Worm (Caenorhabditis elegans): Measurements from ENCODE around the gene nhr-255.

nhr-255 gene

DNA sequence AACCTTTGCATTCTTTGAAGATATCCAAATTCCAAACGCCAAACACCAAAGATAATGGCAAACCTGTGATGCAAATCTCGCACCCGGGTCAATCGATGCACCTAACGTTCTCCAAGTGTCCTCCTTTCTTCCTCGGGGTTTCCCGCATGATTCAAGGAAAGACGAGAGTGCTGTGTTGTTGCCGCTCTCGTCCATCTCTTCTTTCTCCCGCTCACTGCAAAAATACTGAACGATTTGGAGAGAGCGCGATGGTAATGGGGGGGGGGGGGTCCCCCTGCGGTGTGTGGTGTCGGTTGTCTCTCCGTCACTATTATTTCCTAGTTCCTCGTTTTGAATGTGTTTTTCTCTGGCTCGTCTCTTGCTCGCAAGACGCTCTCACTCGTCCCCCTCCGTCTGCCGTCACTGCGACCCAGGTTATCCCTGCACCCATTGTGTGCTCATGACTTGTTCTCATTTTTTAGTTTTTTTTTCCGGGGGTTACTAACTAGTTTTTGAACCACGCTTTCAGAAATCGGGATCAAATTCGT is 35.0 kb upstream of the nhr-255 start (continued):
- TF ChIP-seq nhr-11 (tag; optimal IDR thresholded peaks at IDR 0.05) (peak; percentile 52), irx-1 (tag; optimal IDR thresholded peaks at IDR 0.05) (peak; percentile 46), nhr-28 (tag; optimal IDR thresholded peaks at IDR 0.05) (no peak), nhr-47 (tag; optimal IDR thresholded peaks at IDR 0.05) (peak; percentile 88), unc-30 (tag; optimal IDR thresholded peaks at IDR 0.05) (no peak), fkh-10 (GFP tag; optimal IDR thresholded peaks at IDR 0.05) (peak; percentile 78), lin-15B (tag; optimal IDR thresholded peaks at IDR 0.05) (no peak), snpc-4 (tag; optimal IDR thresholded peaks at IDR 0.05) (peak; percentile 40), hpl-2 (GFP tag; optimal IDR thresholded peaks at IDR 0.05) (no peak), fkh-4 (tag; optimal IDR thresholded peaks at IDR 0.05; ENCODE audit: borderline replicate concordance) (no peak), ces-1 (GFP tag; optimal IDR thresholded peaks at IDR 0.05) (no peak), mef-2 (tag; optimal IDR thresholded peaks at IDR 0.05) (peak; percentile 49), unc-86 (tag; optimal IDR thresholded peaks at IDR 0.05) (peak; percentile 87), mdl-1 (tag; optimal IDR thresholded peaks at IDR 0.05) (peak in 1 of 2 experiments; percentile 90), lin-14 (GFP tag; optimal IDR thresholded peaks at IDR 0.05) (peak; percentile 99), nhr-85 (tag) (peak; percentile 89), sox-4 (tag; optimal IDR thresholded peaks at IDR 0.05) (peak; percentile 87), elt-3 (tag; optimal IDR thresholded peaks at IDR 0.05) (peak in 1 of 6 experiments; percentile 18), lin-13 (GFP tag; optimal IDR thresholded peaks at IDR 0.05) (peak; percentile 47), ztf-11 (tag; optimal IDR thresholded peaks at IDR 0.05) (peak in 1 of 2 experiments; percentile 55), nhr-76 (tag; optimal IDR thresholded peaks at IDR 0.05) (no peak), dpl-1 (GFP tag; optimal IDR thresholded peaks at IDR 0.05) (peak in 2 of 3 experiments; percentile 26 to 39), lin-39 (tag; optimal IDR thresholded peaks at IDR 0.05) (no peak), xbp-1 (tag; optimal IDR thresholded peaks at IDR 0.05) (peak; percentile 67), aha-1 (tag; optimal IDR thresholded peaks at IDR 0.05) (no peak)

DNA sequence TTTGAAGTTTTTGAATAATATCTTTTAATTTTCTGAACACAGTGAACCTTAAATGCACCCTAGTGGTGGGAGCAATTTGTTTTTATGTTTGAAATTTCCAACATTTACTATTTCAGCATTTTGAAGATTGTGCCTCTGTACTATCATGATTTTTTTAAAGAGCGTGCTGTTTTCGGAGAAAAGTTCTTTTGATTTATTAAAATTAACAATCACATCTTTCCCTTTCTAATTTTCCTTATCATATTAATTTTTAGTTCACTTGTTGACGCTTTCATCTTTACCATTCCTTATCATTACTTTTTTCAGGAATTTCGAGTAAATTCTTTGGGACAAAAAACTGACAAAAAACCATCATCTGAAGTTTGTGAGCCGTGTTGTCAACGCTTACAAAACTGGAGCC is 34.5 kb upstream of the nhr-255 start, which contains the start of gene nhr-48:
TSS of gene nhr-48 (plus strand) at position 301 of the 400 bp plus-strand sequence.
- TF ChIP-seq elt-2 (tag; optimal IDR thresholded peaks at IDR 0.05) (no peak), blmp-1 (tag; optimal IDR thresholded peaks at IDR 0.05) (peak; percentile 8)

- TF ChIP-seq dpl-1 (GFP tag; optimal IDR thresholded peaks at IDR 0.05) (no peak), hpl-2 (GFP tag; optimal IDR thresholded peaks at IDR 0.05) (no peak), snu-23 (GFP tag; optimal IDR thresholded peaks at IDR 0.05) (peak; percentile 63), tbx-2 (tag; optimal IDR thresholded peaks at IDR 0.05) (peak; percentile 51), nhr-20 (tag; optimal IDR thresholded peaks at IDR 0.05) (peak; percentile 87), grh-1 (GFP tag; IDR thresholded peaks at IDR 0.05) (0 out of 2 replicates have a peak, but pooled peaks have one; percentile 18), egl-27 (tag; optimal IDR thresholded peaks at IDR 0.05) (peak in 1 of 2 experiments; percentile 68), vab-15 (tag; optimal IDR thresholded peaks at IDR 0.05) (no peak), elt-2 (tag; optimal IDR thresholded peaks at IDR 0.05) (peak; percentile 32), elt-3 (tag; optimal IDR thresholded peaks at IDR 0.05) (peak in 2 of 6 experiments; percentile 81 to 84), C16A3.4 (tag; optimal IDR thresholded peaks at IDR 0.05) (peak; percentile 9), nhr-85 (tag) (peak; percentile 92), efl-1 (optimal IDR thresholded peaks at IDR 0.05) (no peak), efl-1 (GFP tag; optimal IDR thresholded peaks at IDR 0.05 in 1 of 2) (peak in 1 of 2 experiments; percentile 71), lin-35 (GFP tag; optimal IDR thresholded peaks at IDR 0.05) (peak in 1 of 2 experiments; percentile 57), blmp-1 (tag; optimal IDR thresholded peaks at IDR 0.05) (peak; percentile 90), nhr-71 (tag; optimal IDR thresholded peaks at IDR 0.05) (peak; percentile 53), lin-14 (GFP tag; optimal IDR thresholded peaks at IDR 0.05) (peak; percentile 87), nhr-19 (GFP tag; conservative IDR thresholded peaks at IDR 0.05) (peak; percentile 15; the same call in 1 of the 2 replicates), nhr-237 (tag; optimal IDR thresholded peaks at IDR 0.05) (no peak), fos-1 (tag; optimal IDR thresholded peaks at IDR 0.05) (no peak), nhr-90 (tag; optimal IDR thresholded peaks at IDR 0.05; ENCODE audit: poor library complexity) (peak; percentile 53), mdl-1 (tag; optimal IDR thresholded peaks at IDR 0.05) (peak in 1 of 2 experiments; percentile 78), jun-1 (tag; optimal IDR thresholded peaks at IDR 0.05) (peak; percentile 36), ces-1 (GFP tag; optimal IDR thresholded peaks at IDR 0.05) (no peak), ceh-90 (tag; optimal IDR thresholded peaks at IDR 0.05) (no peak), nhr-47 (tag; optimal IDR thresholded peaks at IDR 0.05) (peak; percentile 13), fkh-4 (tag; optimal IDR thresholded peaks at IDR 0.05; ENCODE audit: borderline replicate concordance) (no peak), lir-3 (tag; optimal IDR thresholded peaks at IDR 0.05; ENCODE audit: poor library complexity) (no peak), nhr-77 (tag; optimal IDR thresholded peaks at IDR 0.05) (peak; percentile 64), lsy-2 (tag; optimal IDR thresholded peaks at IDR 0.05) (peak in 1 of 2 experiments; percentile 16), irx-1 (tag; optimal IDR thresholded peaks at IDR 0.05) (no peak)
Observed at ce11 chrX:15709594-15709993, 32.8 kb upstream of the nhr-255 start.

Measured in whole organism, L1 larva.